Worm (Caenorhabditis elegans) whole organism, L2 larva: Measurements from ENCODE around the gene T08D2.8.

Source experiments
- C34F6.9 ChIP-seq: fragments of 150-350 bp; optimal IDR thresholded peaks from 2 replicates; lab custom pipeline; 2014; ENCODE audit warnings: missing biosample characterization, missing genetic modification characterization
- ama-1 ChIP-seq: fragments of 150-350 bp; optimal IDR thresholded peaks from 2 replicates; lab custom pipeline; 2018; ENCODE audit warnings: inconsistent platforms
- ceh-82 ChIP-seq: fragments of 150-350 bp; optimal IDR thresholded peaks from 2 replicates; lab custom pipeline; 2014; ENCODE audit warnings: missing biosample characterization, missing genetic modification characterization
- dmd-4 ChIP-seq: sonication (generic microtip); optimal IDR thresholded peaks from 2 replicates; lab custom pipeline; 2017; ENCODE audit warnings: missing biosample characterization, missing genetic modification characterization
- nhr-23 ChIP-seq: fragments of 150-350 bp; optimal IDR thresholded peaks from 2 replicates; lab custom pipeline; 2014; ENCODE audit warnings: missing biosample characterization, missing genetic modification reagents, missing genetic modification characterization
- nhr-6 ChIP-seq: fragments of 150-350 bp; optimal IDR thresholded peaks from 2 replicates; lab custom pipeline; 2014; ENCODE audit warnings: missing biosample characterization, missing genetic modification characterization
- skn-1 ChIP-seq: sonication (generic microtip); optimal IDR thresholded peaks from 2 replicates; lab custom pipeline; 2017; ENCODE audit warnings: missing biosample characterization, missing genetic modification characterization
- unc-55 ChIP-seq: fragments of 150-350 bp; sonication (generic microtip); optimal IDR thresholded peaks from 3 replicates; lab custom pipeline; 2014; ENCODE audit warnings: missing biosample characterization, missing genetic modification reagents, missing genetic modification characterization
- unc-62 ChIP-seq: fragments of 150-350 bp; optimal IDR thresholded peaks from 2 replicates; lab custom pipeline; 2014; ENCODE audit warnings: missing biosample characterization, missing genetic modification reagents, missing genetic modification characterization
- ztf-11 ChIP-seq: sonication (generic microtip); optimal IDR thresholded peaks from 2 replicates; lab custom pipeline; 2017; ENCODE audit warnings: missing biosample characterization, missing genetic modification characterization

- TF ChIP-seq ztf-11 (tag; lab: Kevin White, UChicago), result no peak
- TF ChIP-seq C34F6.9, result no peak
- TF ChIP-seq nhr-23, result no peak
- TF ChIP-seq ceh-82 (tag; lab: Kevin White, UChicago), result no peak
- no peak for TF ChIP-seq nhr-6
- TF ChIP-seq ama-1, result no peak
- no peak for TF ChIP-seq dmd-4 (tag; lab: Kevin White, UChicago)
- TF ChIP-seq skn-1, result no peak
- no peak for TF ChIP-seq unc-55 (GFP tag; lab: Kevin White, UChicago)
- TF ChIP-seq unc-62 (GFP tag; lab: Kevin White, UChicago), result no peak
Observed at ce11 chrX:147824-148223, 44.8 kb upstream of the T08D2.8 start, which contains the start of gene Y73B3A.11.
